Worm (Caenorhabditis elegans) whole organism, L2 larva: Measurements from ENCODE around the gene duo-1.

ENCODE experiments used
- C34F6.9 ChIP-seq: fragments of 150-350 bp; optimal IDR thresholded peaks from 2 replicates; lab custom pipeline; 2014; ENCODE audit warnings: missing biosample characterization, missing genetic modification characterization
- F13H6.1 ChIP-seq: sonication (generic microtip); optimal IDR thresholded peaks from 2 replicates; lab custom pipeline; 2016; ENCODE audit warnings: missing genetic modification characterization, missing compliant biosample characterization
- R02D3.7 ChIP-seq: fragments of 150-350 bp; optimal IDR thresholded peaks from 2 replicates; lab custom pipeline; 2014; ENCODE audit warnings: missing biosample characterization, missing genetic modification characterization
- Y55F3AM.14 ChIP-seq: fragments of 200-800 bp; sonication (Bioruptor generic); optimal IDR thresholded peaks from 2 replicates; lab custom pipeline; 2018; ENCODE audit warnings: mild to moderate bottlenecking, missing genetic modification characterization, missing compliant biosample characterization
- ZK546.5 ChIP-seq: sonication (generic microtip); optimal IDR thresholded peaks from 2 replicates; lab custom pipeline; 2017; ENCODE audit warnings: missing biosample characterization, missing genetic modification characterization
- alr-1 ChIP-seq: fragments of 150-350 bp; optimal IDR thresholded peaks from 2 replicates; lab custom pipeline; 2014; ENCODE audit warnings: missing biosample characterization, missing genetic modification characterization
- aly-2 ChIP-seq: fragments of 150-350 bp; optimal IDR thresholded peaks from 2 replicates; lab custom pipeline; 2014; ENCODE audit warnings: missing biosample characterization, missing genetic modification characterization
- ama-1 ChIP-seq: fragments of 150-350 bp; optimal IDR thresholded peaks from 2 replicates; lab custom pipeline; 2018; ENCODE audit warnings: inconsistent platforms
- blmp-1 ChIP-seq: sonication (generic microtip); optimal IDR thresholded peaks from 2 replicates; lab custom pipeline; 2017; ENCODE audit warnings: missing genetic modification characterization, mild to moderate bottlenecking, missing compliant biosample characterization, antibody characterized with exemption, moderate library complexity; ENCODE audit not compliant: insufficient read depth
- ceh-16 ChIP-seq: fragments of 150-350 bp; optimal IDR thresholded peaks from 2 replicates; lab custom pipeline; 2014; ENCODE audit warnings: missing biosample characterization, missing genetic modification characterization
- ceh-82 ChIP-seq: fragments of 150-350 bp; optimal IDR thresholded peaks from 2 replicates; lab custom pipeline; 2014; ENCODE audit warnings: missing biosample characterization, missing genetic modification characterization
- crh-2 ChIP-seq: sonication (generic microtip); optimal IDR thresholded peaks from 2 replicates; lab custom pipeline; 2017; ENCODE audit warnings: missing biosample characterization, missing genetic modification characterization
- dmd-4 ChIP-seq: sonication (generic microtip); optimal IDR thresholded peaks from 2 replicates; lab custom pipeline; 2017; ENCODE audit warnings: missing biosample characterization, missing genetic modification characterization
- egl-27 ChIP-seq: sonication (generic microtip); optimal IDR thresholded peaks from 3 replicates; lab custom pipeline; 2017; ENCODE audit warnings: missing biosample characterization, missing genetic modification reagents, missing genetic modification characterization
- elt-1 ChIP-seq: fragments of 150-350 bp; optimal IDR thresholded peaks from 2 replicates; lab custom pipeline; 2014; ENCODE audit warnings: missing biosample characterization, missing genetic modification characterization
- elt-3 ChIP-seq: sonication (generic microtip); optimal IDR thresholded peaks from 2 replicates; lab custom pipeline; 2017; ENCODE audit warnings: missing biosample characterization, missing genetic modification characterization
- fos-1 ChIP-seq: fragments of 150-350 bp; optimal IDR thresholded peaks from 2 replicates; lab custom pipeline; 2014; ENCODE audit warnings: missing biosample characterization, missing genetic modification characterization
- lin-13 ChIP-seq: fragments of 150-350 bp; optimal IDR thresholded peaks from 2 replicates; lab custom pipeline; 2014; ENCODE audit warnings: missing biosample characterization, missing genetic modification reagents, missing genetic modification characterization
- lsy-2 ChIP-seq, 2 experiments: fragments of 150-350 bp in 1 of 2; sonication (generic microtip) in 1 of 2; optimal IDR thresholded peaks; 2 replicates each; lab custom pipeline; 2014 to 2017; ENCODE audit warnings: missing biosample characterization in 2 of 2, missing genetic modification characterization in 2 of 2
- mab-5 ChIP-seq: fragments of 150-350 bp; optimal IDR thresholded peaks from 2 replicates; lab custom pipeline; 2014; ENCODE audit warnings: missing biosample characterization, missing genetic modification characterization
- mbf-1 ChIP-seq: sonication (generic microtip); optimal IDR thresholded peaks from 2 replicates; lab custom pipeline; 2017; ENCODE audit warnings: missing biosample characterization, missing genetic modification characterization
- mdl-1 ChIP-seq, 2 experiments: fragments of 150-350 bp in 1 of 2; sonication (generic microtip) in 1 of 2; optimal IDR thresholded peaks; 2 replicates each; lab custom pipeline; 2017; ENCODE audit warnings: missing biosample characterization in 2 of 2, missing genetic modification characterization in 2 of 2
- nhr-10 ChIP-seq: sonication (generic microtip); optimal IDR thresholded peaks from 2 replicates; lab custom pipeline; 2017; ENCODE audit warnings: missing biosample characterization, missing genetic modification characterization
- nhr-11 ChIP-seq: fragments of 150-350 bp; optimal IDR thresholded peaks from 2 replicates; lab custom pipeline; 2014; ENCODE audit warnings: missing biosample characterization, missing genetic modification characterization
- nhr-12 ChIP-seq: fragments of 150-350 bp; optimal IDR thresholded peaks from 2 replicates; lab custom pipeline; 2014; ENCODE audit warnings: missing biosample characterization, missing genetic modification characterization
- nhr-129 ChIP-seq: fragments of 150-350 bp; optimal IDR thresholded peaks from 2 replicates; lab custom pipeline; 2014; ENCODE audit warnings: missing biosample characterization, missing genetic modification characterization
- nhr-21 ChIP-seq: fragments of 150-350 bp; optimal IDR thresholded peaks from 2 replicates; lab custom pipeline; 2014; ENCODE audit warnings: missing biosample characterization, missing genetic modification characterization
- nhr-23 ChIP-seq: fragments of 150-350 bp; optimal IDR thresholded peaks from 2 replicates; lab custom pipeline; 2014; ENCODE audit warnings: missing biosample characterization, missing genetic modification reagents, missing genetic modification characterization
- nhr-237 ChIP-seq: fragments of 150-350 bp; optimal IDR thresholded peaks from 2 replicates; lab custom pipeline; 2014; ENCODE audit warnings: missing biosample characterization, missing genetic modification characterization
- nhr-25 ChIP-seq: fragments of 150-350 bp; sonication (generic microtip); optimal IDR thresholded peaks from 3 replicates; lab custom pipeline; 2014; ENCODE audit warnings: missing biosample characterization, missing genetic modification characterization
- nhr-6 ChIP-seq: fragments of 150-350 bp; optimal IDR thresholded peaks from 2 replicates; lab custom pipeline; 2014; ENCODE audit warnings: missing biosample characterization, missing genetic modification characterization
- nhr-77 ChIP-seq: fragments of 150-350 bp; optimal IDR thresholded peaks from 2 replicates; lab custom pipeline; 2014; ENCODE audit warnings: missing biosample characterization, missing genetic modification characterization
- peb-1 ChIP-seq: fragments of 150-350 bp; optimal IDR thresholded peaks from 2 replicates; lab custom pipeline; 2014; ENCODE audit warnings: missing biosample characterization, missing genetic modification characterization
- sem-4 ChIP-seq: fragments of 150-350 bp; optimal IDR thresholded peaks from 2 replicates; lab custom pipeline; 2014; ENCODE audit warnings: missing biosample characterization, missing genetic modification reagents, missing genetic modification characterization
- skn-1 ChIP-seq: sonication (generic microtip); optimal IDR thresholded peaks from 2 replicates; lab custom pipeline; 2017; ENCODE audit warnings: missing biosample characterization, missing genetic modification characterization
- sma-3 ChIP-seq: sonication (generic microtip); optimal IDR thresholded peaks from 2 replicates; lab custom pipeline; 2016; ENCODE audit warnings: missing genetic modification reagents, missing genetic modification characterization, missing compliant biosample characterization
- sma-9 ChIP-seq, 2 experiments: fragments of 150-350 bp in 1 of 2; sonication (generic microtip) in 1 of 2; optimal IDR thresholded peaks; 2 replicates each; lab custom pipeline; 2014 to 2016; ENCODE audit warnings: missing genetic modification characterization in 2 of 2, mild to moderate bottlenecking in 1 of 2, missing biosample characterization in 1 of 2, missing compliant biosample characterization in 1 of 2, missing genetic modification reagents in 1 of 2, moderate library complexity in 1 of 2
- snpc-4 ChIP-seq: fragments of 150-350 bp; optimal IDR thresholded peaks from 2 replicates; lab custom pipeline; 2014; ENCODE audit warnings: missing biosample characterization, missing genetic modification characterization
- unc-39 ChIP-seq: fragments of 150-350 bp; optimal IDR thresholded peaks from 2 replicates; lab custom pipeline; 2014; ENCODE audit warnings: missing biosample characterization, missing genetic modification characterization
- unc-55 ChIP-seq: fragments of 150-350 bp; sonication (generic microtip); optimal IDR thresholded peaks from 3 replicates; lab custom pipeline; 2014; ENCODE audit warnings: missing biosample characterization, missing genetic modification reagents, missing genetic modification characterization
- unc-62 ChIP-seq: fragments of 150-350 bp; optimal IDR thresholded peaks from 2 replicates; lab custom pipeline; 2014; ENCODE audit warnings: missing biosample characterization, missing genetic modification reagents, missing genetic modification characterization
- zag-1 ChIP-seq: fragments of 150-350 bp; optimal IDR thresholded peaks from 2 replicates; lab custom pipeline; 2014; ENCODE audit warnings: missing biosample characterization, missing genetic modification characterization
- ztf-1 ChIP-seq: fragments of 200-800 bp; sonication (Bioruptor generic); conservative IDR thresholded peaks from 2 replicates; pipeline ENCODE4 v1.3.6; 2022; ENCODE audit warnings: missing genetic modification characterization, missing compliant biosample characterization
- ztf-11 ChIP-seq: sonication (generic microtip); optimal IDR thresholded peaks from 2 replicates; lab custom pipeline; 2017; ENCODE audit warnings: missing biosample characterization, missing genetic modification characterization
- ztf-4 ChIP-seq: fragments of 150-350 bp; optimal IDR thresholded peaks from 2 replicates; lab custom pipeline; 2014; ENCODE audit warnings: missing biosample characterization, missing genetic modification characterization

Gene duo-1

DNA sequence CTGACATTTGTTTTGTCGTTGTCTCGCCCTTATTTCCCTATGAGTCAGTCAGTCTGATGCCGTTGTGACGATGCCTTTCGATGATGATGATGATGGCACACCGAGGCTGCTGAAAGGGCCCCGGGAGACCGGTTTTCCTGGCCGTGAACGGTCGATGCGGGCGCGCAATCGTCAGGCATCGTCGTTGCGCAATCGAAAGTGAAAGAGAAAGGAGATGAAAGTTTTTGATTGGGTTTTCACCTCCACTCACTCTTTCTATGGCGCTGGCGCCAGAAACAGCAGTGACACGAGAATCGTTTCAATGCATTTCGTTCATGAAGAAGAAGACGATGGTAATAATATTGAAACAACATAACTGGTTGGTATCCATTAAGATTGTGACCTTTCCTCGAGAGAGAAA lies 21.5 kb upstream of the duo-1 start:
- TF ChIP-seq blmp-1 (peak; percentile 100), fos-1 (peak; percentile 33), F13H6.1 (tag; lab: Kevin White, UChicago) (no peak), ama-1 (lab: Kevin White, UChicago) (no peak), nhr-129 (peak; percentile 67), nhr-11 (no peak), mdl-1 (tag; optimal IDR thresholded peaks at IDR 0.05; lab: Kevin White, UChicago) (no peak), crh-2 (tag; lab: Kevin White, UChicago) (no peak), sma-3 (GFP tag; lab: Kevin White, UChicago) (peak; percentile 72), Y55F3AM.14 (GFP tag; lab: Kevin White, UChicago) (peak; percentile 61), C34F6.9 (tag; lab: Kevin White, UChicago) (no peak), sem-4 (tag; lab: Kevin White, UChicago) (peak; percentile 80), nhr-6 (tag; lab: Kevin White, UChicago) (no peak), nhr-21 (tag; lab: Kevin White, UChicago) (peak; percentile 46), ztf-11 (tag; lab: Kevin White, UChicago) (no peak), elt-3 (tag; lab: Kevin White, UChicago) (no peak), sma-9 (GFP tag; optimal IDR thresholded peaks at IDR 0.05; lab: Kevin White, UChicago) (peak; percentile 87), sma-9 (tag; optimal IDR thresholded peaks at IDR 0.05; lab: Kevin White, UChicago) (no peak), nhr-23 (tag; lab: Kevin White, UChicago) (no peak), zag-1 (tag; lab: Kevin White, UChicago) (no peak), nhr-25 (tag; lab: Kevin White, UChicago) (peak; percentile 88), egl-27 (tag; lab: Kevin White, UChicago) (peak; percentile 62)
- TF ChIP-seq, all 48 proteins: peak for 10

DNA sequence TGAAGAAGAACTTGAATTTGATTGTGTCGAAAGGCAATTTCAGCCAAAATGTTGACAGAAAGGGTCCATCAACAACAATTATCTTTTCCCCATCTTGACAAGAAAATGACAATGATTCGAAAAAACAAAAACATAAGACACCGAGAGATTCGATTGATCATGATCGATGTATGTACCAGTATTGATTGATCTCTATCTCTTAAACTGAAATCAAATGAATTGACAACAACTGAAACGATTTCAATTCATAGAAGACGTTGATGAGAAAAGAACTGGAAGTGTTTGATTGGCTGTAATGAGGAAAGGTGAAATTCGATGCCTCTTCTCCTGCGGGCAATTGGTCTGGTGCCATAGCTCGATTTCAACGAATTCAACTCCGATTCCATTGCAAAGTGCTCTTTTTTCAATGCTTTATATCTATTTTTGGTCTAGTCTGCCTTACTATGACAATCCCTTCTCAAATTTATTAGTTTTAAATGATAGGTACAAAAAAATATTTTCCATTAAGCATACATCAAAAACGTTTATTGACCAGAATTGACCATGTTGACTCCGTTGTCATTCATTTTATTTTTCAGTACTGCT lies 21.0 kb upstream of the duo-1 start:
- TF ChIP-seq F13H6.1 (tag; lab: Kevin White, UChicago): no peak
- no peak for TF ChIP-seq nhr-129
- TF ChIP-seq sma-9 (GFP tag; optimal IDR thresholded peaks at IDR 0.05; lab: Kevin White, UChicago): no peak
- TF ChIP-seq sma-9 (tag; optimal IDR thresholded peaks at IDR 0.05; lab: Kevin White, UChicago): no peak
- no peak for TF ChIP-seq unc-62 (GFP tag; lab: Kevin White, UChicago)
- no peak for TF ChIP-seq nhr-25 (tag; lab: Kevin White, UChicago)
- TF ChIP-seq nhr-21 (tag; lab: Kevin White, UChicago): no peak
- no peak for TF ChIP-seq fos-1
- TF ChIP-seq crh-2 (tag; lab: Kevin White, UChicago): no peak
- TF ChIP-seq nhr-23 (tag; lab: Kevin White, UChicago): no peak
- TF ChIP-seq R02D3.7: no peak
- no peak for TF ChIP-seq nhr-10 (tag; lab: Kevin White, UChicago)
- no peak for TF ChIP-seq mbf-1
- TF ChIP-seq nhr-6 (tag; lab: Kevin White, UChicago): no peak
- no peak for TF ChIP-seq unc-55 (GFP tag; lab: Kevin White, UChicago)

DNA sequence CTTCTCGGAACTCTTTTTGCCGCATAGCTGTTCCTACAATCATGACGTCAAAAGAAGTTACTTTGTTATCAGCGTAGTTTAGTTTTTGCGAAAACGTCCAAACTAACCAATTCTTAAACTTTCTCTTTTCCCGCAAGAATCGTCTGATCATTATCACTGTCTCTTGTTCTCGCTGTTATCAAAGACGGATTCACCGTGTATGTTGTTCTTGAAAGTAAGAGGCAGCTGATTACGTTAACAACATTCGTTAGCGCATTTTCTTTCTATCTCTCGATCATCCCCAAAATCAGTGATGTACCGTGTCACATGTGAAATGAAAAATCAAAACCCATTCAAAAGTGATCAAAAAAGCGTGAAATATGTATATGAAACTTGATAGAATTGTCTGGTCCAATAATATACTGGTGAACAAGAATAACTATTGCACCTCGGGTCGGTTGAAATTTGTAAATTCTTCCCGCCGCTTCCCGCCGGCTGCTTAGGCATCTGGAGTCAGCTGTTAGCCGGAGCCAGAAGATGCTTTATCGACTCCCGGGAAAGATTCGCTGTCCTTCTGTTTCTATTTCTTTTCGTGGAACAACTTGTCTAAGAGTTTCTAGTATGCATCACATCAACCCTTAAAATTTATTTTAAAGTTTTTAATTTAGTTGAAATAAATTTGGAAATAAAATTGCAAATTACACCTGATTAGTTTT lies 19.8 kb upstream of the duo-1 start:
- no peak for TF ChIP-seq lin-13 (GFP tag; lab: Kevin White, UChicago)
- TF ChIP-seq snpc-4: no peak
- no peak for TF ChIP-seq ztf-4 (tag; lab: Kevin White, UChicago)
- no peak for TF ChIP-seq ztf-1 (GFP tag; lab: Robert Waterston, UW)
- TF ChIP-seq sma-3 (GFP tag; lab: Kevin White, UChicago): peak; percentile 43
- no peak for TF ChIP-seq dmd-4
- no peak for TF ChIP-seq nhr-237 (tag; lab: Kevin White, UChicago)
- TF ChIP-seq elt-1 (tag; lab: Kevin White, UChicago): no peak
- no peak for TF ChIP-seq sem-4 (tag; lab: Kevin White, UChicago)
- no peak for TF ChIP-seq mab-5 (tag; lab: Kevin White, UChicago)
- peak; percentile 93 for TF ChIP-seq fos-1
- TF ChIP-seq egl-27 (tag; lab: Kevin White, UChicago): peak; percentile 19
- no peak for TF ChIP-seq nhr-23 (tag; lab: Kevin White, UChicago)
- TF ChIP-seq C34F6.9 (tag; lab: Kevin White, UChicago): no peak
- TF ChIP-seq mbf-1: no peak
- TF ChIP-seq elt-3 (tag; lab: Kevin White, UChicago): no peak
- TF ChIP-seq peb-1: no peak
- no peak for TF ChIP-seq zag-1 (tag; lab: Kevin White, UChicago)
- peak; percentile 60 for TF ChIP-seq crh-2 (tag; lab: Kevin White, UChicago)
- no peak for TF ChIP-seq ZK546.5 (tag; lab: Kevin White, UChicago)
- no peak for TF ChIP-seq nhr-11
- TF ChIP-seq nhr-12 (tag; lab: Kevin White, UChicago): no peak
- no peak for TF ChIP-seq nhr-6 (tag; lab: Kevin White, UChicago)
- peak; percentile 58 for TF ChIP-seq nhr-129
- TF ChIP-seq unc-39 (tag; lab: Kevin White, UChicago): no peak
- no peak for TF ChIP-seq skn-1 (tag; lab: Kevin White, UChicago)
- no peak for TF ChIP-seq aly-2 (tag; lab: Kevin White, UChicago)
- no peak for TF ChIP-seq alr-1 (tag; lab: Kevin White, UChicago)
- TF ChIP-seq ceh-82 (tag; lab: Kevin White, UChicago): no peak
- peak in 1 of 2 experiments; percentile 29 for TF ChIP-seq lsy-2 (tag; optimal IDR thresholded peaks at IDR 0.05; lab: Kevin White, UChicago)
- no peak for TF ChIP-seq ceh-16 (tag; lab: Kevin White, UChicago)
- no peak for TF ChIP-seq nhr-10 (tag; lab: Kevin White, UChicago)
- TF ChIP-seq nhr-21 (tag; lab: Kevin White, UChicago): peak; percentile 56
- no peak for TF ChIP-seq nhr-77
- peak; percentile 96 for TF ChIP-seq blmp-1
